Fruit fly (Drosophila melanogaster) whole organism, embryonic: ENCODE results near the gene CG13026.

ENCODE experiments used
- Asciz ChIP-seq: fragments of 200-800 bp; sonication (Bioruptor generic); optimal IDR thresholded peaks from 2 replicates; lab custom pipeline; 2017; ENCODE audit warnings: missing biosample characterization, mild to moderate bottlenecking, missing genetic modification characterization, missing genetic modification reagents
- BEAF-32 ChIP-seq: fragments of 200-800 bp; sonication (Bioruptor generic); optimal IDR thresholded peaks from 3 replicates; lab custom pipeline; 2017; ENCODE audit warnings: missing biosample characterization, missing genetic modification characterization, mild to moderate bottlenecking, moderate library complexity, missing genetic modification reagents
- Bgb ChIP-seq: fragments of 200-800 bp; sonication (Bioruptor generic); IDR thresholded peaks from 2 replicates; pipeline ENCODE4 v1.3.6; 2022; ENCODE audit warnings: missing biosample characterization, missing genetic modification characterization; ENCODE audit not compliant: partially characterized antibody
- CG1233 ChIP-seq: fragments of 200-800 bp; sonication (Bioruptor generic); optimal IDR thresholded peaks from 4 replicates; lab custom pipeline; 2018; ENCODE audit warnings: missing biosample characterization, mild to moderate bottlenecking, missing genetic modification characterization
- CG12942 ChIP-seq: fragments of 200-800 bp; sonication (Bioruptor generic); optimal IDR thresholded peaks from 3 replicates; lab custom pipeline; 2016; ENCODE audit warnings: missing biosample characterization, missing genetic modification characterization
- CG16779 ChIP-seq: fragments of 200-800 bp; sonication (Bioruptor generic); IDR thresholded peaks from 2 replicates; pipeline ENCODE4 v1.3.6; 2022; ENCODE audit warnings: missing biosample characterization, missing genetic modification characterization
- CG17359 ChIP-seq: fragments of 200-800 bp; sonication (Bioruptor generic); optimal IDR thresholded peaks from 3 replicates; lab custom pipeline; 2018; ENCODE audit warnings: missing biosample characterization, mild to moderate bottlenecking, missing genetic modification characterization, moderate library complexity
- CG17568 ChIP-seq: fragments of 200-800 bp; sonication (Bioruptor generic); optimal IDR thresholded peaks from 2 replicates; lab custom pipeline; 2018; ENCODE audit warnings: missing biosample characterization, mild to moderate bottlenecking, missing genetic modification characterization, moderate library complexity
- CG17829 ChIP-seq: fragments of 200-800 bp; optimal IDR thresholded peaks from 2 replicates; lab custom pipeline; 2019; ENCODE audit warnings: missing biosample characterization, mild to moderate bottlenecking, missing genetic modification characterization, moderate library complexity
- CG2678 ChIP-seq: fragments of 200-800 bp; sonication (Bioruptor generic); optimal IDR thresholded peaks from 3 replicates; lab custom pipeline; 2019; ENCODE audit warnings: missing biosample characterization, mild to moderate bottlenecking, missing genetic modification characterization, moderate library complexity
- CG2875 ChIP-seq: fragments of 200-800 bp; sonication (Bioruptor generic); optimal IDR thresholded peaks from 2 replicates; lab custom pipeline; 2017; ENCODE audit warnings: missing biosample characterization, mild to moderate bottlenecking, missing genetic modification characterization, missing genetic modification reagents
- CG3163 ChIP-seq: fragments of 200-800 bp; sonication (Bioruptor generic); optimal IDR thresholded peaks from 3 replicates; lab custom pipeline; 2016; ENCODE audit warnings: missing biosample characterization, missing genetic modification characterization
- CG32767 ChIP-seq: fragments of 200-800 bp; sonication (Bioruptor generic); IDR thresholded peaks from 2 replicates; pipeline ENCODE4 v1.3.6; 2022; ENCODE audit warnings: missing biosample characterization, missing genetic modification characterization
- CG3995 ChIP-seq: fragments of 200-800 bp; sonication (Bioruptor generic); optimal IDR thresholded peaks from 3 replicates; lab custom pipeline; 2016; ENCODE audit warnings: missing biosample characterization, missing genetic modification characterization
- CG43689 ChIP-seq: fragments of 200-800 bp; sonication (Bioruptor generic); IDR thresholded peaks from 2 replicates; pipeline ENCODE4 v1.3.6; 2022; ENCODE audit warnings: missing biosample characterization, missing genetic modification characterization
- CG4707 ChIP-seq: fragments of 200-800 bp; sonication (Bioruptor generic); optimal IDR thresholded peaks from 2 replicates; lab custom pipeline; 2018; ENCODE audit warnings: missing biosample characterization, mild to moderate bottlenecking, missing genetic modification characterization, moderate library complexity
- CG4730 ChIP-seq: fragments of 200-800 bp; sonication (Bioruptor generic); IDR thresholded peaks from 2 replicates; pipeline ENCODE4 v1.3.6; 2022; ENCODE audit warnings: missing biosample characterization, missing genetic modification characterization
- CG5245 ChIP-seq: fragments of 200-800 bp; sonication (Bioruptor generic); optimal IDR thresholded peaks from 3 replicates; lab custom pipeline; 2016; ENCODE audit warnings: missing biosample characterization, missing genetic modification characterization
- CG8388 ChIP-seq: fragments of 200-800 bp; sonication (Bioruptor generic); optimal IDR thresholded peaks from 2 replicates; lab custom pipeline; 2019; ENCODE audit warnings: missing biosample characterization, mild to moderate bottlenecking, missing genetic modification characterization, moderate library complexity
- CHES-1-like ChIP-seq: fragments of 200-800 bp; sonication (Bioruptor generic); optimal IDR thresholded peaks from 2 replicates; lab custom pipeline; 2016; ENCODE audit warnings: missing biosample characterization, missing genetic modification characterization
- Camta ChIP-seq: fragments of 200-800 bp; sonication (Bioruptor generic); optimal IDR thresholded peaks from 2 replicates; lab custom pipeline; 2016; ENCODE audit warnings: missing biosample characterization, missing genetic modification characterization
- CrebB ChIP-seq: fragments of 200-800 bp; sonication (Bioruptor generic); optimal IDR thresholded peaks from 3 replicates; lab custom pipeline; 2018; ENCODE audit warnings: missing biosample characterization, mild to moderate bottlenecking, missing genetic modification characterization
- Dad ChIP-seq: fragments of 200-800 bp; sonication (Bioruptor generic); optimal IDR thresholded peaks from 3 replicates; lab custom pipeline; 2016; ENCODE audit warnings: missing biosample characterization, missing genetic modification characterization
- Doc3 ChIP-seq: fragments of 200-800 bp; sonication (Bioruptor generic); IDR thresholded peaks from 3 replicates; pipeline ENCODE4 v1.3.6; 2022; ENCODE audit warnings: missing biosample characterization, missing genetic modification characterization; ENCODE audit not compliant: partially characterized antibody
- HLH54F ChIP-seq: fragments of 200-800 bp; sonication (Bioruptor generic); optimal IDR thresholded peaks from 3 replicates; lab custom pipeline; 2016; ENCODE audit warnings: missing biosample characterization, missing genetic modification characterization
- Kr ChIP-seq: fragments of 200-800 bp; sonication (Bioruptor generic); optimal IDR thresholded peaks from 2 replicates; lab custom pipeline; 2017; ENCODE audit warnings: missing biosample characterization, mild to moderate bottlenecking, missing genetic modification characterization
- Lhr ChIP-seq: fragments of 200-800 bp; sonication (Bioruptor generic); optimal IDR thresholded peaks from 3 replicates; lab custom pipeline; 2017; ENCODE audit warnings: mild to moderate bottlenecking, missing biosample characterization, missing genetic modification reagents, missing genetic modification characterization
- Med ChIP-seq: fragments of 200-800 bp; sonication (Bioruptor generic); peaks from one replicate; lab custom pipeline; 2016; ENCODE audit warnings: missing biosample characterization, missing genetic modification characterization, mild to moderate bottlenecking, inconsistent platforms, moderate library complexity
- Meics ChIP-seq: fragments of 200-800 bp; sonication (Bioruptor generic); optimal IDR thresholded peaks from 2 replicates; lab custom pipeline; 2017; ENCODE audit warnings: missing biosample characterization, mild to moderate bottlenecking, missing genetic modification characterization
- Rfx ChIP-seq: fragments of 200-800 bp; sonication (Bioruptor generic); IDR thresholded peaks from 2 replicates; pipeline ENCODE4 v1.3.6; 2022; ENCODE audit warnings: missing biosample characterization, missing genetic modification characterization
- Side ChIP-seq: fragments of 200-800 bp; sonication (Bioruptor generic); optimal IDR thresholded peaks from 2 replicates; lab custom pipeline; 2016; ENCODE audit warnings: missing biosample characterization, missing genetic modification characterization
- TFAM ChIP-seq: fragments of 200-800 bp; sonication (Bioruptor generic); optimal IDR thresholded peaks from 2 replicates; lab custom pipeline; 2017; ENCODE audit warnings: missing biosample characterization, missing genetic modification characterization, inconsistent platforms
- Usf ChIP-seq: fragments of 200-800 bp; sonication (Bioruptor generic); optimal IDR thresholded peaks from 2 replicates; lab custom pipeline; 2017; ENCODE audit warnings: missing genotype, missing biosample characterization, missing genetic modification characterization
- ab ChIP-seq: fragments of 200-800 bp; sonication (Bioruptor generic); optimal IDR thresholded peaks from 2 replicates; lab custom pipeline; 2016; ENCODE audit warnings: missing biosample characterization, missing genetic modification characterization
- al ChIP-seq: fragments of 200-800 bp; sonication (Bioruptor generic); IDR thresholded peaks from 2 replicates; pipeline ENCODE4 v1.3.6; 2022; ENCODE audit warnings: missing biosample characterization, missing genetic modification characterization
- ara ChIP-seq: fragments of 200-800 bp; sonication (Bioruptor generic); IDR thresholded peaks from 2 replicates; pipeline ENCODE4 v1.3.6; 2022; ENCODE audit warnings: missing biosample characterization, missing genetic modification characterization
- cas ChIP-seq: fragments of 200-800 bp; sonication (Bioruptor generic); IDR thresholded peaks from 2 replicates; pipeline ENCODE4 v1.3.6; 2022; ENCODE audit warnings: missing biosample characterization, missing genetic modification characterization
- caup ChIP-seq: fragments of 200-800 bp; sonication (Bioruptor generic); optimal IDR thresholded peaks from 3 replicates; lab custom pipeline; 2017; ENCODE audit warnings: missing biosample characterization, mild to moderate bottlenecking, missing genetic modification characterization, moderate library complexity; ENCODE audit not compliant: severe bottlenecking
- chn ChIP-seq: fragments of 200-800 bp; sonication (Bioruptor generic); optimal IDR thresholded peaks from 2 replicates; lab custom pipeline; 2016; ENCODE audit warnings: missing biosample characterization, missing genetic modification characterization
- crc ChIP-seq: fragments of 200-800 bp; sonication (Bioruptor generic); optimal IDR thresholded peaks from 2 replicates; lab custom pipeline; 2016; ENCODE audit warnings: missing biosample characterization, missing genetic modification characterization
- dimm ChIP-seq: fragments of 200-800 bp; sonication (Bioruptor generic); IDR thresholded peaks from 2 replicates; pipeline ENCODE4 v1.3.6; 2022; ENCODE audit warnings: missing biosample characterization, missing genetic modification characterization
- gcm ChIP-seq: fragments of 200-800 bp; sonication (Bioruptor generic); optimal IDR thresholded peaks from 2 replicates; lab custom pipeline; 2019; ENCODE audit warnings: missing biosample characterization, mild to moderate bottlenecking, missing genetic modification characterization, moderate library complexity
- gro ChIP-seq: fragments of 200-800 bp; sonication (Bioruptor generic); optimal IDR thresholded peaks from 2 replicates; lab custom pipeline; 2016; ENCODE audit warnings: missing biosample characterization, missing genetic modification characterization
- ham ChIP-seq: fragments of 200-800 bp; sonication (Bioruptor generic); IDR thresholded peaks from 2 replicates; pipeline ENCODE4 v1.3.6; 2022; ENCODE audit warnings: missing biosample characterization, missing genetic modification characterization
- jing ChIP-seq: fragments of 200-800 bp; sonication (Bioruptor generic); optimal IDR thresholded peaks from 2 replicates; lab custom pipeline; 2018; ENCODE audit warnings: missing biosample characterization, mild to moderate bottlenecking, missing genetic modification characterization
- lab ChIP-seq: fragments of 200-800 bp; sonication (Bioruptor generic); optimal IDR thresholded peaks from 3 replicates; lab custom pipeline; 2017; ENCODE audit warnings: missing biosample characterization, missing genetic modification characterization, mild to moderate bottlenecking, moderate library complexity, missing genetic modification reagents
- lov ChIP-seq, 2 experiments: fragments of 200-800 bp in 1 of 2; fragments of >200 bp in 1 of 2; sonication (Bioruptor generic) in 1 of 2; IDR thresholded peaks in 1 of 2; optimal IDR thresholded peaks in 1 of 2; 2 replicates in 1 of 2; 3 replicates in 1 of 2; pipeline versions ENCODE4 v1.3.6 to Lab custom; 2017 to 2022; ENCODE audit warnings: missing biosample characterization in 1 of 2, missing genetic modification characterization in 1 of 2
- org-1 ChIP-seq: fragments of 200-800 bp; sonication (Bioruptor generic); optimal IDR thresholded peaks from 2 replicates; lab custom pipeline; 2017; ENCODE audit warnings: missing biosample characterization, missing genetic modification characterization
- ranshi ChIP-seq: fragments of 200-800 bp; sonication (Bioruptor generic); IDR thresholded peaks from 2 replicates; pipeline ENCODE4 v1.3.6; 2022; ENCODE audit warnings: missing biosample characterization, missing genetic modification characterization
- so ChIP-seq: fragments of 200-800 bp; sonication (Bioruptor generic); IDR thresholded peaks from 3 replicates; pipeline ENCODE4 v1.3.6; 2022; ENCODE audit warnings: missing biosample characterization, missing genetic modification characterization
- tgo ChIP-seq: fragments of 200-800 bp; sonication (Bioruptor generic); IDR thresholded peaks from 3 replicates; pipeline ENCODE4 v1.3.6; 2022; ENCODE audit warnings: missing biosample characterization, missing genetic modification characterization

The CG13026 gene

dm6 chr3L:16769866-16770265 lies 43.9 kb upstream of the CG13026 start (continued):
- TF ChIP-seq CHES-1-like (GFP tag; lab: Kevin White, UChicago): no peak
- TF ChIP-seq Dad (GFP tag; lab: Kevin White, UChicago): no peak
- TF ChIP-seq Camta: no peak
- no peak for TF ChIP-seq gro (GFP tag; lab: Kevin White, UChicago)
- no peak for TF ChIP-seq lov (optimal IDR thresholded peaks at IDR 0.05; lab: Kevin White, UChicago)
- peak; percentile 57; the same call in 1 of the 3 replicates for TF ChIP-seq lov (GFP tag; IDR thresholded peaks at IDR 0.05; lab: Robert Waterston, UW)
- TF ChIP-seq CG2875 (GFP tag; lab: Kevin White, UChicago): peak; percentile 3
- TF ChIP-seq CrebB: no peak
- TF ChIP-seq ranshi (GFP tag; lab: Robert Waterston, UW): no peak
- peak; percentile 75 for TF ChIP-seq Kr (GFP tag; lab: Kevin White, UChicago)
- TF ChIP-seq CG17829 (tag; lab: Kevin White, UChicago): no peak
- no peak for TF ChIP-seq Doc3 (GFP tag; lab: Robert Waterston, UW)
- TF ChIP-seq gcm (GFP tag; lab: Kevin White, UChicago): peak; percentile 32
- peak; percentile 29 for TF ChIP-seq Asciz
- no peak for TF ChIP-seq CG12942
- TF ChIP-seq CG17568: peak; percentile 25
- no peak for TF ChIP-seq al
- TF ChIP-seq TFAM (GFP tag; lab: Kevin White, UChicago): peak; percentile 40
- no peak for TF ChIP-seq CG8388 (GFP tag; lab: Kevin White, UChicago)
- peak; percentile 46 for TF ChIP-seq Rfx (GFP tag; lab: Robert Waterston, UW)
- TF ChIP-seq CG17359 (tag; lab: Kevin White, UChicago): peak; percentile 36
- peak; percentile 43 for TF ChIP-seq CG5245 (GFP tag; lab: Kevin White, UChicago)
- no peak for TF ChIP-seq CG16779 (GFP tag; lab: Robert Waterston, UW)
- peak; percentile 50; the same call in 1 of the 3 replicates for TF ChIP-seq so (GFP tag; lab: Robert Waterston, UW)
- no peak for TF ChIP-seq dimm (GFP tag; lab: Robert Waterston, UW)
- TF ChIP-seq caup (GFP tag; lab: Kevin White, UChicago): peak; percentile 13
- no peak for TF ChIP-seq CG43689 (GFP tag; lab: Robert Waterston, UW)
- TF ChIP-seq Lhr (GFP tag; lab: Kevin White, UChicago): peak; percentile 10
- peak; percentile 32 for TF ChIP-seq Meics
- peak; percentile 35; the same call in 1 of the 2 replicates for TF ChIP-seq ara
- peak; percentile 68 for TF ChIP-seq CG4707 (GFP tag; lab: Kevin White, UChicago)
- TF ChIP-seq CG2678: peak; percentile 1
- TF ChIP-seq Side (GFP tag; lab: Kevin White, UChicago): peak; percentile 32
- TF ChIP-seq lab (GFP tag; lab: Kevin White, UChicago): peak; percentile 58
- no peak for TF ChIP-seq Bgb
- no peak for TF ChIP-seq crc
- peak; percentile 29; the same call in 1 of the 2 replicates for TF ChIP-seq CG4730 (GFP tag; lab: Robert Waterston, UW)
- no peak for TF ChIP-seq ham (GFP tag; lab: Robert Waterston, UW)
- TF ChIP-seq Med (GFP tag; lab: Kevin White, UChicago): peak; percentile 87
- TF ChIP-seq CG3995: no peak
- no peak for TF ChIP-seq cas (GFP tag; lab: Robert Waterston, UW)
- peak; percentile 35; the same call in 1 of the 3 replicates for TF ChIP-seq tgo (GFP tag; lab: Robert Waterston, UW)
- peak; percentile 50 for TF ChIP-seq CG1233 (GFP tag; lab: Kevin White, UChicago)
- TF ChIP-seq org-1: peak; percentile 5
- no peak for TF ChIP-seq BEAF-32 (GFP tag; lab: Kevin White, UChicago)
- no peak for TF ChIP-seq Usf
- no peak for TF ChIP-seq CG3163 (GFP tag; lab: Kevin White, UChicago)
- TF ChIP-seq jing (GFP tag; lab: Kevin White, UChicago): no peak
- TF ChIP-seq HLH54F (GFP tag; lab: Kevin White, UChicago): no peak
- TF ChIP-seq ab (GFP tag; lab: Kevin White, UChicago): no peak
- TF ChIP-seq CG32767 (GFP tag; lab: Robert Waterston, UW): no peak
- peak; percentile 31 for TF ChIP-seq chn (GFP tag; lab: Kevin White, UChicago)
